Worm (Caenorhabditis elegans): ENCODE measurements around the gene C01G10.10.
"Not testable (repeated sequence)": the region's sequence is repeated elsewhere in the genome, so short reads cannot be mapped to it uniquely, and the experiment has no call there.

The C01G10.10 gene

ce11 chrV:15082291-15082690 is at the start of gene C01G10.10, which contains the start of gene C01G10.9:
C01G10.10 (minus strand) TSS chrV:15082441.
C01G10.9 (plus strand) TSS chrV:15082530.
- TF ChIP-seq F13C5.2 (tag; optimal IDR thresholded peaks at IDR 0.05) (peak; percentile 31), tra-4 (tag; optimal IDR thresholded peaks at IDR 0.05) (peak; percentile 4), tbx-37 (GFP tag; conservative IDR thresholded peaks at IDR 0.05) (peak; percentile 60), tbx-11 (GFP tag; IDR thresholded peaks at IDR 0.05) (no peak)

- TF ChIP-seq aly-1 (tag; optimal IDR thresholded peaks at IDR 0.05) (no peak), tra-4 (tag; optimal IDR thresholded peaks at IDR 0.05) (no peak), F13C5.2 (tag; optimal IDR thresholded peaks at IDR 0.05) (no peak), ama-1 (optimal IDR thresholded peaks at IDR 0.05) (no peak), sea-1 (GFP tag; conservative IDR thresholded peaks at IDR 0.05) (no peak), hmg-4 (GFP tag; optimal IDR thresholded peaks at IDR 0.05) (no peak), tbx-37 (GFP tag; conservative IDR thresholded peaks at IDR 0.05) (no peak), scrt-1 (GFP tag; IDR thresholded peaks at IDR 0.05) (no peak), ceh-13 (GFP tag; optimal IDR thresholded peaks at IDR 0.05) (no peak), flt-1 (GFP tag; IDR thresholded peaks at IDR 0.05) (no peak), ceh-36 (tag; optimal IDR thresholded peaks at IDR 0.05) (no peak), B0310.2 (tag; optimal IDR thresholded peaks at IDR 0.05) (no peak)
These were observed 45.7 kb upstream of the C01G10.10 start, which contains the start of gene srr-7 for ce11 chrV:15127955-15128354. srr-7 (plus strand) TSS chrV:15128255.

- TF ChIP-seq B0310.2 (tag; optimal IDR thresholded peaks at IDR 0.05) (no peak), pes-1 (GFP tag; IDR thresholded peaks at IDR 0.05) (no peak), ets-7 (tag; optimal IDR thresholded peaks at IDR 0.05) (no peak), hnd-1 (tag; optimal IDR thresholded peaks at IDR 0.05) (no peak), hmg-4 (GFP tag; optimal IDR thresholded peaks at IDR 0.05) (no peak), tra-4 (tag; optimal IDR thresholded peaks at IDR 0.05) (no peak), tbx-11 (GFP tag; IDR thresholded peaks at IDR 0.05) (no peak), sea-1 (GFP tag; conservative IDR thresholded peaks at IDR 0.05) (no peak), ama-1 (optimal IDR thresholded peaks at IDR 0.05) (no peak), tbx-37 (GFP tag; conservative IDR thresholded peaks at IDR 0.05) (no peak), hmbx-1 (tag; optimal IDR thresholded peaks at IDR 0.05) (no peak), flt-1 (GFP tag; IDR thresholded peaks at IDR 0.05) (no peak)
These were observed 45.2 kb upstream of the C01G10.10 start, which contains the start of gene srj-27 for ce11 chrV:15127413-15127812. srj-27 (minus strand) TSS chrV:15127513.

- not testable (repeated sequence) for TF ChIP-seq hnd-1 (tag; optimal IDR thresholded peaks at IDR 0.05); ama-1 (optimal IDR thresholded peaks at IDR 0.05); tbx-11 (GFP tag; IDR thresholded peaks at IDR 0.05)
These were observed 42.9 kb upstream of the C01G10.10 start, which contains the start of gene ugt-30 for ce11 chrV:15125162-15125561. ugt-30 (minus strand) TSS chrV:15125262.

- TF ChIP-seq hnd-1 (tag; optimal IDR thresholded peaks at IDR 0.05) = no peak
- TF ChIP-seq ama-1 (optimal IDR thresholded peaks at IDR 0.05) = no peak
These were observed 37.3 kb upstream of the C01G10.10 start, which contains the start of gene flor-1 for ce11 chrV:15119517-15119916. flor-1 (minus strand) TSS chrV:15119617.

- not testable (repeated sequence) for TF ChIP-seq ets-7 (tag; optimal IDR thresholded peaks at IDR 0.05); hmbx-1 (tag; optimal IDR thresholded peaks at IDR 0.05); ceh-13 (GFP tag; optimal IDR thresholded peaks at IDR 0.05)
These were observed 33.7 kb upstream of the C01G10.10 start, which contains the start of gene T01G5.8 for ce11 chrV:15115968-15116367. T01G5.8 (plus strand) TSS chrV:15116268.

ce11 chrV:15113992-15114391 is 31.8 kb upstream of the C01G10.10 start, which contains the start of gene T01G5.6:
T01G5.6 (minus strand) TSS chrV:15114092.
- TF ChIP-seq scrt-1 (GFP tag; IDR thresholded peaks at IDR 0.05) (no peak), tbx-11 (GFP tag; IDR thresholded peaks at IDR 0.05) (no peak), sea-1 (GFP tag; conservative IDR thresholded peaks at IDR 0.05) (no peak), B0310.2 (tag; optimal IDR thresholded peaks at IDR 0.05) (no peak), ets-7 (tag; optimal IDR thresholded peaks at IDR 0.05) (no peak), F13C5.2 (tag; optimal IDR thresholded peaks at IDR 0.05) (no peak), flt-1 (GFP tag; IDR thresholded peaks at IDR 0.05) (no peak), ceh-13 (GFP tag; optimal IDR thresholded peaks at IDR 0.05) (no peak), tra-4 (tag; optimal IDR thresholded peaks at IDR 0.05) (no peak), ceh-36 (tag; optimal IDR thresholded peaks at IDR 0.05) (no peak), tbx-37 (GFP tag; conservative IDR thresholded peaks at IDR 0.05) (no peak), pes-1 (GFP tag; IDR thresholded peaks at IDR 0.05) (no peak), hnd-1 (tag; optimal IDR thresholded peaks at IDR 0.05) (no peak), hmbx-1 (tag; optimal IDR thresholded peaks at IDR 0.05) (no peak), hmg-4 (GFP tag; optimal IDR thresholded peaks at IDR 0.05) (no peak)

- TF ChIP-seq ets-7 (tag; optimal IDR thresholded peaks at IDR 0.05) = no peak
- no peak for TF ChIP-seq ama-1 (optimal IDR thresholded peaks at IDR 0.05)
- no peak for TF ChIP-seq F13C5.2 (tag; optimal IDR thresholded peaks at IDR 0.05)
- no peak for TF ChIP-seq hnd-1 (tag; optimal IDR thresholded peaks at IDR 0.05)
- no peak for TF ChIP-seq ceh-36 (tag; optimal IDR thresholded peaks at IDR 0.05)
- TF ChIP-seq tbx-11 (GFP tag; IDR thresholded peaks at IDR 0.05) = no peak
- TF ChIP-seq tra-4 (tag; optimal IDR thresholded peaks at IDR 0.05) = no peak
- no peak for TF ChIP-seq hmbx-1 (tag; optimal IDR thresholded peaks at IDR 0.05)
- no peak for TF ChIP-seq sea-1 (GFP tag; conservative IDR thresholded peaks at IDR 0.05)
- TF ChIP-seq tbx-37 (GFP tag; conservative IDR thresholded peaks at IDR 0.05) = no peak
- no peak for TF ChIP-seq scrt-1 (GFP tag; IDR thresholded peaks at IDR 0.05)
- TF ChIP-seq ceh-13 (GFP tag; optimal IDR thresholded peaks at IDR 0.05) = no peak
- no peak for TF ChIP-seq flt-1 (GFP tag; IDR thresholded peaks at IDR 0.05)
These were observed 29.4 kb upstream of the C01G10.10 start, which contains the start of gene T01G5.7 for ce11 chrV:15111660-15112059. T01G5.7 (plus strand) TSS chrV:15111960.
